Worm (Caenorhabditis elegans): ENCODE results near the gene rgs-4.

The rgs-4 gene

DNA sequence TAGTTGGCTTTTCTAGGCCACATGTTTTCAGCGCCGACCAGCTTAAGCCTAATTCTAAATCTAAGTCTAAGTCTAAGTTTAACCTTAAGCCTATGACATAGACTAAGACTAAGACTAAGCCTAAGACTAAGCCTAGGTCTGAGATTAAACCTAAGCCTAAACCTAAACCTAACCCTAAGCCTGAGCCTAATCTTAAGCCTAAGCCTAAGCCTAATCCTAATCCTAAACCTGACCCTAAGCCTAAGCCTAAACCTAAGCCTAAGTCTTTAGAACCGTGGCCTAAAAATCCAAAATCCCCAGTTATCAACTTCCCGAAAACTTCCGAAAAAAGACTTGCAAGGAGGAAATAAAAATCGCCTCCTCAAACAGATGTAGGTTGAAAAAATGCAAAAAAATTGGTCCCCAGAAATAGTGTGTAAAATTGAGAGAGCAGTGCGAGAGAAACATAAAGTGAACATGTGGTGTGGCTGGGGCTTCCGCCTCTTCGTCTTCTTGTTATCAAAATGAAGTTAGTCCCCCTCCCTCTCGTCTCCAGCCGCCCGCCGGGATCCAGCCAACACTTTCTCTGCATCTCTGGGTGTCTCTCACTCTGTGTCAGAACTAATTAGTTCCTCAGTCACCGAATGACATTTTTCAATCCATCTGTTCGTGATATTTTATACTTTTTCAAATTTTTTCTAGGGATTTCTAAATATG lies 5.3 kb downstream of the rgs-4 start (continued):
- TF ChIP-seq pag-3 (tag; optimal IDR thresholded peaks at IDR 0.05; ENCODE audit: borderline replicate concordance, insufficient read depth) = no peak
- TF ChIP-seq zag-1 (tag; optimal IDR thresholded peaks at IDR 0.05) = no peak
- TF ChIP-seq nhr-85 (tag) = no peak
- TF ChIP-seq lin-13 (GFP tag; optimal IDR thresholded peaks at IDR 0.05) = no peak
- TF ChIP-seq zip-4 (GFP tag; optimal IDR thresholded peaks at IDR 0.05) = no peak
- peak; percentile 76 for TF ChIP-seq nhr-71 (tag; optimal IDR thresholded peaks at IDR 0.05)
- TF ChIP-seq ets-5 (GFP tag; IDR thresholded peaks at IDR 0.05) = no peak
- peak; percentile 20 for TF ChIP-seq nhr-47 (tag; optimal IDR thresholded peaks at IDR 0.05)
- no peak for TF ChIP-seq efl-3 (GFP tag; optimal IDR thresholded peaks at IDR 0.05)
- TF ChIP-seq grh-1 (GFP tag; IDR thresholded peaks at IDR 0.05) = no peak
- TF ChIP-seq unc-98 (GFP tag; IDR thresholded peaks at IDR 0.05) = peak; percentile 48
- TF ChIP-seq nhr-90 (tag; optimal IDR thresholded peaks at IDR 0.05; ENCODE audit: poor library complexity) = no peak
- no peak for TF ChIP-seq mef-2 (tag; optimal IDR thresholded peaks at IDR 0.05)
- no peak for TF ChIP-seq vab-15 (tag; optimal IDR thresholded peaks at IDR 0.05)
- TF ChIP-seq efl-1 (optimal IDR thresholded peaks at IDR 0.05) = peak; percentile 12 to 38
- peak in 1 of 2 experiments; percentile 22 for TF ChIP-seq efl-1 (GFP tag; optimal IDR thresholded peaks at IDR 0.05 in 1 of 2)
- no peak for TF ChIP-seq blmp-1 (tag; optimal IDR thresholded peaks at IDR 0.05)
- peak; percentile 22 for TF ChIP-seq irx-1 (tag; optimal IDR thresholded peaks at IDR 0.05)
- TF ChIP-seq mab-9 (GFP tag; IDR thresholded peaks at IDR 0.05) = no peak
- peak; percentile 16 for TF ChIP-seq fkh-8 (tag; optimal IDR thresholded peaks at IDR 0.05)
- peak; percentile 31 to 46 for TF ChIP-seq lsy-2 (tag; optimal IDR thresholded peaks at IDR 0.05)
- no peak for TF ChIP-seq alr-1 (tag; optimal IDR thresholded peaks at IDR 0.05; ENCODE audit: borderline replicate concordance)
- peak; percentile 24 for TF ChIP-seq swsn-7 (tag; optimal IDR thresholded peaks at IDR 0.05)
- TF ChIP-seq lin-35 (GFP tag; optimal IDR thresholded peaks at IDR 0.05) = peak in 1 of 2 experiments; percentile 13
- no peak for TF ChIP-seq ceh-88 (GFP tag; IDR thresholded peaks at IDR 0.05)
- no peak for TF ChIP-seq Y116A8C.19 (tag; optimal IDR thresholded peaks at IDR 0.05; ENCODE audit: borderline replicate concordance)
- no peak for TF ChIP-seq aha-1 (tag; optimal IDR thresholded peaks at IDR 0.05)
- TF ChIP-seq egl-13 (tag; optimal IDR thresholded peaks at IDR 0.05) = no peak
- TF ChIP-seq unc-62 (GFP tag; optimal IDR thresholded peaks at IDR 0.05) = no peak
- TF ChIP-seq xbp-1 (tag; optimal IDR thresholded peaks at IDR 0.05) = no peak
- TF ChIP-seq nhr-237 (tag; optimal IDR thresholded peaks at IDR 0.05) = no peak
- peak; percentile 2 for TF ChIP-seq nhr-20 (tag; optimal IDR thresholded peaks at IDR 0.05)
- no peak for TF ChIP-seq tbx-2 (tag; optimal IDR thresholded peaks at IDR 0.05)

DNA sequence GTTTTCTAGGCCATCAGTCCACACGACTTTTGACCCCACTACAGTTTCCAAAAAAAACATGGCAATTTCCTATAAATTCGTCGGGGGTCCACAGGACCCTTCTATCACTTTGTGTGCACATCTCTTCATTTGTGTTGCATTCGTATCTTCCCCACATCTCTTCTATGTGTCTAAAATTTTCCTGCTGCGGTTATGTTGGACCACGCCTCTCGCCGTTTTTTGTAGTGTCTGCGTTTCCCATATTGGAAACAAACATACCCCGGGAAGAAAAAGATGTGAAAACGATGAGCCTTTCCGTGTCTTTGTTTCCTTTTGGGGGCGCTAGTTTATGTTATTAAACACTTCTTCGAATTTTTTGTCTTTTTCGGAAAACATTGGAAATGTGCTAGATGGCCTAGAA lies 7.4 kb downstream of the rgs-4 start:
- TF ChIP-seq F16B12.6 (tag; optimal IDR thresholded peaks at IDR 0.05) (no peak), lin-14 (GFP tag; optimal IDR thresholded peaks at IDR 0.05) (peak; percentile 49)

DNA sequence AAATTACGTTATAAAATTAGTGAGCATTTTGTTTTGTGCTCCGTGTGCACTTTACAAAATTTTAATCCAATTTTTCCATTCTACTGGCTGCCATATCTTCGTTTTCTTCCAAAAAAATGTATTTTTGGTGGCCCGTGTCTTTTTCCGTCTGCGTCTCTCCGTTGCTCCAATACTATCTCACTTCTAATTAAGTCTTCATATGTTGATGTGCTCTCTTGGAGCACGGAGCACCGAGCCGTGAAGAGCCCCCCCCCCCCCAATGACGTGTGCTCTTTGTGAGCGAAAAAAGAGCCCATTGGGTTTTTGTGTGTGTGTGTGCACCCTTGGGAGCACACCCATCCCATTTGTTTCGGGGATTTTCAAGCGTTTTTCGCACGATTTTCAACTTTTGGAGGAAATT lies 10.5 kb downstream of the rgs-4 start:
- TF ChIP-seq ceh-8 (GFP tag; optimal IDR thresholded peaks at IDR 0.05) = peak; percentile 44
- no peak for TF ChIP-seq ets-5 (GFP tag; IDR thresholded peaks at IDR 0.05)
- peak in 1 of 2 experiments; percentile 7 for TF ChIP-seq efl-1 (optimal IDR thresholded peaks at IDR 0.05)
- peak in 1 of 2 experiments; percentile 74 for TF ChIP-seq efl-1 (GFP tag; optimal IDR thresholded peaks at IDR 0.05 in 1 of 2)
- TF ChIP-seq fkh-8 (tag; optimal IDR thresholded peaks at IDR 0.05) = peak; percentile 9
- TF ChIP-seq ceh-63 (GFP tag; optimal IDR thresholded peaks at IDR 0.05) = no peak
- TF ChIP-seq nhr-20 (tag; optimal IDR thresholded peaks at IDR 0.05) = no peak
- no peak for TF ChIP-seq mef-2 (tag; optimal IDR thresholded peaks at IDR 0.05)
- TF ChIP-seq lin-14 (GFP tag; optimal IDR thresholded peaks at IDR 0.05) = peak; percentile 74
- TF ChIP-seq dsc-1 (tag; optimal IDR thresholded peaks at IDR 0.05) = peak; percentile 67
- TF ChIP-seq nhr-71 (tag; optimal IDR thresholded peaks at IDR 0.05) = peak; percentile 4
- TF ChIP-seq ceh-90 (tag; optimal IDR thresholded peaks at IDR 0.05) = no peak
- TF ChIP-seq tbx-2 (tag; optimal IDR thresholded peaks at IDR 0.05) = peak; percentile 25
